Worm (Caenorhabditis elegans) whole organism, L2 larva: ENCODE results near the gene pals-20.

ENCODE experiments used
- R02D3.7 ChIP-seq: fragments of 150-350 bp; optimal IDR thresholded peaks from 2 replicates; lab custom pipeline; 2014; ENCODE audit warnings: missing biosample characterization, missing genetic modification characterization
- ZK546.5 ChIP-seq: sonication (generic microtip); optimal IDR thresholded peaks from 2 replicates; lab custom pipeline; 2017; ENCODE audit warnings: missing biosample characterization, missing genetic modification characterization
- ama-1 ChIP-seq: fragments of 150-350 bp; optimal IDR thresholded peaks from 2 replicates; lab custom pipeline; 2018; ENCODE audit warnings: inconsistent platforms
- blmp-1 ChIP-seq: sonication (generic microtip); optimal IDR thresholded peaks from 2 replicates; lab custom pipeline; 2017; ENCODE audit warnings: missing genetic modification characterization, mild to moderate bottlenecking, missing compliant biosample characterization, antibody characterized with exemption, moderate library complexity; ENCODE audit not compliant: insufficient read depth
- dmd-4 ChIP-seq: sonication (generic microtip); optimal IDR thresholded peaks from 2 replicates; lab custom pipeline; 2017; ENCODE audit warnings: missing biosample characterization, missing genetic modification characterization
- elt-3 ChIP-seq: sonication (generic microtip); optimal IDR thresholded peaks from 2 replicates; lab custom pipeline; 2017; ENCODE audit warnings: missing biosample characterization, missing genetic modification characterization
- fos-1 ChIP-seq: fragments of 150-350 bp; optimal IDR thresholded peaks from 2 replicates; lab custom pipeline; 2014; ENCODE audit warnings: missing biosample characterization, missing genetic modification characterization
- lin-39 ChIP-seq: fragments of 150-350 bp; optimal IDR thresholded peaks from 2 replicates; lab custom pipeline; 2014; ENCODE audit warnings: missing biosample characterization, missing genetic modification reagents, missing genetic modification characterization
- nhr-11 ChIP-seq: fragments of 150-350 bp; optimal IDR thresholded peaks from 2 replicates; lab custom pipeline; 2014; ENCODE audit warnings: missing biosample characterization, missing genetic modification characterization
- nhr-25 ChIP-seq: fragments of 150-350 bp; sonication (generic microtip); optimal IDR thresholded peaks from 3 replicates; lab custom pipeline; 2014; ENCODE audit warnings: missing biosample characterization, missing genetic modification characterization
- snpc-4 ChIP-seq: fragments of 150-350 bp; optimal IDR thresholded peaks from 2 replicates; lab custom pipeline; 2014; ENCODE audit warnings: missing biosample characterization, missing genetic modification characterization
- unc-55 ChIP-seq: fragments of 150-350 bp; sonication (generic microtip); optimal IDR thresholded peaks from 3 replicates; lab custom pipeline; 2014; ENCODE audit warnings: missing biosample characterization, missing genetic modification reagents, missing genetic modification characterization
- ztf-1 ChIP-seq: fragments of 200-800 bp; sonication (Bioruptor generic); conservative IDR thresholded peaks from 2 replicates; pipeline ENCODE4 v1.3.6; 2022; ENCODE audit warnings: missing genetic modification characterization, missing compliant biosample characterization

- TF ChIP-seq ama-1 (lab: Kevin White, UChicago) (no peak), R02D3.7 (tag; lab: Kevin White, UChicago) (no peak), dmd-4 (no peak), fos-1 (tag; lab: Kevin White, UChicago) (no peak), blmp-1 (no peak), unc-55 (GFP tag; lab: Kevin White, UChicago) (no peak), elt-3 (tag; lab: Kevin White, UChicago) (no peak), lin-39 (tag; lab: Kevin White, UChicago) (no peak), nhr-11 (no peak), snpc-4 (tag; lab: Kevin White, UChicago) (no peak), ZK546.5 (tag; lab: Kevin White, UChicago) (no peak), ztf-1 (GFP tag; lab: Robert Waterston, UW) (no peak), nhr-25 (tag; lab: Kevin White, UChicago) (no peak)
Observed at ce11 chrIII:1436738-1437137, 48.6 kb upstream of the pals-20 start.
